Worm (Caenorhabditis elegans): Measurements from ENCODE around the gene srg-15.

Gene srg-15

ce11 chrII:8742006-8742847 lies 32.0 kb upstream of the srg-15 start:
- no peak for TF ChIP-seq unc-62 (GFP tag; optimal IDR thresholded peaks at IDR 0.05)

- no peak for TF ChIP-seq unc-62 (GFP tag; optimal IDR thresholded peaks at IDR 0.05)
These were observed 31.1 kb upstream of the srg-15 start for ce11 chrII:8741277-8741676.

- no peak for TF ChIP-seq unc-62 (GFP tag; optimal IDR thresholded peaks at IDR 0.05)
These were observed 30.2 kb upstream of the srg-15 start for ce11 chrII:8740326-8740949.

- no peak for TF ChIP-seq unc-62 (GFP tag; optimal IDR thresholded peaks at IDR 0.05)
These were observed 28.7 kb upstream of the srg-15 start for ce11 chrII:8738955-8739354.

- no peak for TF ChIP-seq unc-62 (GFP tag; optimal IDR thresholded peaks at IDR 0.05)
These were observed 28.0 kb upstream of the srg-15 start for ce11 chrII:8738244-8738643.

ce11 chrII:8737456-8737855 lies 27.2 kb upstream of the srg-15 start, which contains the start of gene idpb-4:
Gene idpb-4 (minus strand): TSS chrII:8737556.
- no peak for TF ChIP-seq unc-62 (GFP tag; optimal IDR thresholded peaks at IDR 0.05)

- no peak for TF ChIP-seq unc-62 (GFP tag; optimal IDR thresholded peaks at IDR 0.05)
These were observed 23.4 kb upstream of the srg-15 start for ce11 chrII:8733627-8734026.

ce11 chrII:8732339-8733100 lies 22.3 kb upstream of the srg-15 start, which contains the start of gene rol-6:
Gene rol-6 (plus strand): TSS chrII:8733050.
- no peak for TF ChIP-seq unc-62 (GFP tag; optimal IDR thresholded peaks at IDR 0.05)

ce11 chrII:8731736-8732229 lies 21.6 kb upstream of the srg-15 start:
- no peak for TF ChIP-seq unc-62 (GFP tag; optimal IDR thresholded peaks at IDR 0.05)

ce11 chrII:8730960-8731693 lies 20.9 kb upstream of the srg-15 start:
- no peak for TF ChIP-seq unc-62 (GFP tag; optimal IDR thresholded peaks at IDR 0.05)

ce11 chrII:8730281-8730680 lies 20.1 kb upstream of the srg-15 start:
- no peak for TF ChIP-seq unc-62 (GFP tag; optimal IDR thresholded peaks at IDR 0.05)

ce11 chrII:8726700-8727099 lies 16.5 kb upstream of the srg-15 start, which contains the start of gene T01B7.9:
Gene T01B7.9 (minus strand): TSS chrII:8726800.
- no peak for TF ChIP-seq unc-62 (GFP tag; optimal IDR thresholded peaks at IDR 0.05)

- no peak for TF ChIP-seq unc-62 (GFP tag; optimal IDR thresholded peaks at IDR 0.05)
These were observed 11.8 kb upstream of the srg-15 start, which contains the start of gene trcs-2 for ce11 chrII:8721955-8722524. Gene trcs-2 (plus strand): TSS chrII:8722474.

- TF ChIP-seq unc-62 (GFP tag; optimal IDR thresholded peaks at IDR 0.05): no peak
These were observed 7.4 kb upstream of the srg-15 start for ce11 chrII:8717579-8717978.
